Worm (Caenorhabditis elegans) whole organism, L3 larva: ENCODE results near the gene mca-2.
A peak's percentile ranks its signal among the peaks of the same experiment; 100 is the strongest.

ENCODE experiments used
- aly-2 ChIP-seq: fragments of 150-350 bp; optimal IDR thresholded peaks from 2 replicates; lab custom pipeline; 2014; ENCODE audit warnings: missing biosample characterization, missing genetic modification characterization
- ama-1 ChIP-seq: fragments of 150-350 bp; optimal IDR thresholded peaks from 2 replicates; lab custom pipeline; 2018
- ceh-16 ChIP-seq: sonication (generic microtip); optimal IDR thresholded peaks from 2 replicates; lab custom pipeline; 2017; ENCODE audit warnings: missing biosample characterization, missing genetic modification characterization
- ceh-28 ChIP-seq: fragments of 150-350 bp; optimal IDR thresholded peaks from 2 replicates; lab custom pipeline; 2014; ENCODE audit warnings: missing biosample characterization, missing genetic modification reagents, missing genetic modification characterization
- daf-12 ChIP-seq: fragments of 150-350 bp; optimal IDR thresholded peaks from 2 replicates; lab custom pipeline; 2014; ENCODE audit warnings: missing biosample characterization, missing genetic modification reagents, missing genetic modification characterization
- egl-27 ChIP-seq: sonication (generic microtip); optimal IDR thresholded peaks from 4 replicates; lab custom pipeline; 2017; ENCODE audit warnings: missing biosample characterization, missing genetic modification reagents, missing genetic modification characterization
- egl-5 ChIP-seq: fragments of 150-350 bp; optimal IDR thresholded peaks from 2 replicates; lab custom pipeline; 2017; ENCODE audit warnings: missing biosample characterization, missing genetic modification reagents, missing genetic modification characterization, inconsistent platforms
- elt-1 ChIP-seq: fragments of 150-350 bp; optimal IDR thresholded peaks from 2 replicates; lab custom pipeline; 2014; ENCODE audit warnings: missing biosample characterization, missing genetic modification characterization
- elt-2 ChIP-seq: sonication (generic microtip); optimal IDR thresholded peaks from 2 replicates; lab custom pipeline; 2016; ENCODE audit warnings: missing genetic modification reagents, mild to moderate bottlenecking, missing genetic modification characterization, missing compliant biosample characterization
- elt-3 ChIP-seq, 3 experiments: fragments of 150-350 bp in 1 of 3; sonication (generic microtip) in 2 of 3; optimal IDR thresholded peaks; 2 replicates in 2 of 3; 4 replicates in 1 of 3; lab custom pipeline; 2014 to 2017; ENCODE audit warnings: missing biosample characterization in 3 of 3, missing genetic modification characterization in 3 of 3
- eor-1 ChIP-seq, 2 experiments: fragments of 150-350 bp; optimal IDR thresholded peaks; 2 replicates each; lab custom pipeline; 2014 to 2018; ENCODE audit warnings: missing biosample characterization in 2 of 2, missing genetic modification characterization in 2 of 2
- fkh-10 ChIP-seq: sonication (generic microtip); optimal IDR thresholded peaks from 2 replicates; lab custom pipeline; 2017; ENCODE audit warnings: missing biosample characterization, missing genetic modification reagents, missing genetic modification characterization
- fos-1 ChIP-seq: fragments of 150-350 bp; optimal IDR thresholded peaks from 2 replicates; lab custom pipeline; 2014; ENCODE audit warnings: missing biosample characterization, missing genetic modification characterization
- hmg-11 ChIP-seq: sonication (generic microtip); optimal IDR thresholded peaks from 2 replicates; lab custom pipeline; 2016; ENCODE audit warnings: missing genetic modification characterization, missing compliant biosample characterization
- jun-1 ChIP-seq: fragments of 150-350 bp; optimal IDR thresholded peaks from 2 replicates; lab custom pipeline; 2014; ENCODE audit warnings: missing biosample characterization, missing genetic modification reagents, missing genetic modification characterization
- lin-15B ChIP-seq: fragments of 150-350 bp; optimal IDR thresholded peaks from 2 replicates; lab custom pipeline; 2014; ENCODE audit warnings: missing biosample characterization, missing genetic modification characterization
- lin-39 ChIP-seq: fragments of 150-350 bp; optimal IDR thresholded peaks from 2 replicates; lab custom pipeline; 2018; ENCODE audit warnings: missing biosample characterization, missing genetic modification reagents, missing genetic modification characterization
- lsy-12 ChIP-seq: sonication (generic microtip); optimal IDR thresholded peaks from 2 replicates; lab custom pipeline; 2016; ENCODE audit warnings: mild to moderate bottlenecking, missing genetic modification characterization, missing compliant biosample characterization
- mdl-1 ChIP-seq: fragments of 150-350 bp; optimal IDR thresholded peaks from 2 replicates; lab custom pipeline; 2014; ENCODE audit warnings: missing biosample characterization, missing genetic modification characterization
- mml-1 ChIP-seq: fragments of 150-350 bp; sonication (generic microtip); optimal IDR thresholded peaks from 3 replicates; lab custom pipeline; 2014; ENCODE audit warnings: missing biosample characterization, missing genetic modification characterization
- nfya-1 ChIP-seq: sonication (generic microtip); optimal IDR thresholded peaks from 2 replicates; lab custom pipeline; 2017; ENCODE audit warnings: missing genetic modification characterization, mild to moderate bottlenecking, missing compliant biosample characterization, antibody characterized with exemption, moderate library complexity; ENCODE audit not compliant: insufficient read depth
- nhr-11 ChIP-seq: fragments of 150-350 bp; optimal IDR thresholded peaks from 2 replicates; lab custom pipeline; 2014; ENCODE audit warnings: missing biosample characterization, missing genetic modification characterization
- nhr-12 ChIP-seq: fragments of 150-350 bp; optimal IDR thresholded peaks from 2 replicates; lab custom pipeline; 2014; ENCODE audit warnings: missing biosample characterization, missing genetic modification characterization
- nhr-23 ChIP-seq: fragments of 150-350 bp; optimal IDR thresholded peaks from 2 replicates; lab custom pipeline; 2014; ENCODE audit warnings: missing biosample characterization, missing genetic modification reagents, missing genetic modification characterization
- nhr-237 ChIP-seq: fragments of 150-350 bp; optimal IDR thresholded peaks from 2 replicates; lab custom pipeline; 2014; ENCODE audit warnings: missing biosample characterization, missing genetic modification characterization
- nhr-28 ChIP-seq: fragments of 150-350 bp; optimal IDR thresholded peaks from 2 replicates; lab custom pipeline; 2014; ENCODE audit warnings: missing biosample characterization, missing genetic modification characterization
- nhr-67 ChIP-seq: fragments of 150-350 bp; optimal IDR thresholded peaks from 2 replicates; lab custom pipeline; 2014; ENCODE audit warnings: missing biosample characterization, missing genetic modification characterization
- nhr-76 ChIP-seq: fragments of 150-350 bp; sonication (generic microtip); optimal IDR thresholded peaks from 5 replicates; lab custom pipeline; 2014; ENCODE audit warnings: missing biosample characterization, missing genetic modification characterization
- pha-4 ChIP-seq: fragments of 150-350 bp; optimal IDR thresholded peaks from 2 replicates; lab custom pipeline; 2014; ENCODE audit warnings: missing biosample characterization, missing genetic modification reagents, missing genetic modification characterization
- pqm-1 ChIP-seq: fragments of 150-350 bp; optimal IDR thresholded peaks from 2 replicates; lab custom pipeline; 2017; ENCODE audit warnings: missing biosample characterization, missing genetic modification characterization, inconsistent platforms
- sea-2 ChIP-seq: fragments of 150-350 bp; sonication (generic microtip); optimal IDR thresholded peaks from 4 replicates; lab custom pipeline; 2014; ENCODE audit warnings: missing biosample characterization, missing genetic modification reagents, missing genetic modification characterization
- skn-1 ChIP-seq: fragments of 150-350 bp; optimal IDR thresholded peaks from 2 replicates; lab custom pipeline; 2014; ENCODE audit warnings: missing biosample characterization, missing genetic modification characterization
- tbx-2 ChIP-seq: sonication (generic microtip); optimal IDR thresholded peaks from 2 replicates; lab custom pipeline; 2016; ENCODE audit warnings: mild to moderate bottlenecking, missing genetic modification characterization, missing compliant biosample characterization
- unc-62 ChIP-seq: fragments of 150-350 bp; sonication (generic microtip); optimal IDR thresholded peaks from 4 replicates; lab custom pipeline; 2014; ENCODE audit warnings: missing biosample characterization, missing genetic modification reagents, missing genetic modification characterization
- ztf-11 ChIP-seq: fragments of 150-350 bp; optimal IDR thresholded peaks from 2 replicates; lab custom pipeline; 2014; ENCODE audit warnings: missing biosample characterization, missing genetic modification characterization
- ztf-4 ChIP-seq: fragments of 150-350 bp; optimal IDR thresholded peaks from 2 replicates; lab custom pipeline; 2014; ENCODE audit warnings: missing biosample characterization, missing genetic modification characterization

mca-2 gene

DNA sequence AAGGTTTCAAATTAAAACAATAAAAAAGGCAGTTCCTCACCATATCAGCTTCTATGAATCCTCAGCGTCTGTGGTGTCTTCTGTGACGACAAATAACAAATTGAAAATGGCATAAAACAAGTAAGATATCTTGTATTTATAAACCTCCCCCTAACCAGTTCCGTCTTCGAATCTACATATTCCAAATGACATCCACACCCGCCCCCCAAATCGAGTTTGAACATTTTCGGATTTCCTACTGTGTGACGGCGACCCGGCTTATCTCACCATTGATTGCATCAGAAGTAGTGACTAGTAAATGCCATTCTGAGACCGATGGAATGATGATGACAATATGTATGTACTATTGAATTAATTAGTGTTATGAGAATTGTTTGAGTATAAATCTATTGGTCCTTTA, 44.9 kb downstream of the mca-2 start, which contains the start of gene grl-20:
Gene grl-20 (minus strand): TSS at position 101 of the 400 bp plus-strand sequence.
- no peak for TF ChIP-seq sea-2 (GFP tag; lab: Kevin White, UChicago)
- no peak for TF ChIP-seq lsy-12
- no peak for TF ChIP-seq eor-1 (tag; optimal IDR thresholded peaks at IDR 0.05; lab: Kevin White, UChicago)
- TF ChIP-seq hmg-11 (tag; lab: Kevin White, UChicago): no peak
- TF ChIP-seq fkh-10 (GFP tag; lab: Kevin White, UChicago): no peak
- no peak for TF ChIP-seq fos-1 (tag; lab: Kevin White, UChicago)
- TF ChIP-seq daf-12: no peak
- no peak for TF ChIP-seq ama-1 (lab: Kevin White, UChicago)
- no peak for TF ChIP-seq ceh-28 (tag; lab: Kevin White, UChicago)
- no peak for TF ChIP-seq nhr-237 (tag; lab: Kevin White, UChicago)
- TF ChIP-seq nhr-67 (tag; lab: Kevin White, UChicago): no peak
- TF ChIP-seq mml-1 (tag; lab: Kevin White, UChicago): no peak
- TF ChIP-seq, all 47 proteins: peak for 0

DNA sequence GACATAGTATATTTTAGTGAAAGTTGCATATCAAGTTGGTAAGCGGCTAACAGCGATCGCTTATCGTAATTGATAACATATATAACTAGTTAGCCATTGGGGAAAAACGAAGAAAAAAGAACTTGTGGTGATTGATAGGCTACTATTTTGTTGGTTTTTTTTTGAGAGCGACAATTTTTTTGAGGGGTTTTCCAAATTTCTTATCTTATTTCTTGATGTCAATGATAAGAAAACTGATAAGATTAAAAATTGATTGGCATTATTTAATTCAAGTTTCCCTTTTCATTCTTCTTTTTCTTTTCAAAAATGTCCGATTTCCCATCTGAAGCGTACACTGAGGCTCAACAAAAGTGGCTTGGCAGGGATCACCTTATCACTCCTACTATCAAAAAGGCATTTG, 46.9 kb downstream of the mca-2 start, which contains the start of gene prmt-6:
Gene prmt-6 (plus strand): TSS at position 252 of the 400 bp plus-strand sequence.
- TF ChIP-seq pqm-1 (tag; lab: Kevin White, UChicago) (peak; percentile 17), elt-2 (tag; lab: Kevin White, UChicago) (peak; percentile 81), elt-3 (tag; optimal IDR thresholded peaks at IDR 0.05; lab: Kevin White, UChicago) (peak in 1 of 3 experiments; percentile 26), lin-15B (tag; lab: Kevin White, UChicago) (no peak)
- TF ChIP-seq, all 47 proteins: peak for 3

- TF ChIP-seq ceh-28 (tag; lab: Kevin White, UChicago): peak; percentile 52
- TF ChIP-seq elt-2 (tag; lab: Kevin White, UChicago): no peak
- no peak for TF ChIP-seq pha-4
- TF ChIP-seq egl-5 (tag; lab: Kevin White, UChicago): no peak
- no peak for TF ChIP-seq lsy-12
These were observed 49.7 kb downstream of the mca-2 start, which contains the start of gene C23H5.12 for ce11 chrIV:2133431-2133940. C23H5.12 (plus strand) TSS chrIV:2133481.

DNA sequence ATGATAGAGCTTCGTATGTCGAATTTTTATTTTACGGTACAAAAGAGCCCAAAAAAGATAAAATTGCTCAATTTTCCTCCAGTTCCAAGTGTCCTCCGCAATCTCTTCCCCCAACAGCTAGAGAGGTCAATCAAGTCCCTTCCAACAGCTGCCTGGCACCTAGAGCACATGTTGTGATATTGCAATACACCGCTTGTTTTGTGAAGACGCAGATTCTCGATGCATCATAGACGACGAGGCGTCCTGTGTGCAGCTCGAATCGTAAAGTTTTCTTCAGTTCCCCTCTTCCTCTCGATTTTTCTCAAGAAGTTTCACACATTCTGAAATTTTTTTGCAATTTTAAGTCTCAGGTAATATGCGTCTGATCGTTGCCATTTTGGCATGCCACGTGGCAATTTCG, 52.8 kb downstream of the mca-2 start, which contains the start of gene test-1:
Gene test-1 (plus strand): TSS at position 345 of the 400 bp plus-strand sequence.
- TF ChIP-seq nhr-28 (tag; lab: Kevin White, UChicago): no peak
- no peak for TF ChIP-seq ceh-28 (tag; lab: Kevin White, UChicago)
- TF ChIP-seq lsy-12: no peak
- TF ChIP-seq ama-1 (lab: Kevin White, UChicago): no peak
- no peak for TF ChIP-seq fos-1 (tag; lab: Kevin White, UChicago)
- TF ChIP-seq mml-1 (tag; lab: Kevin White, UChicago): no peak
- no peak for TF ChIP-seq pqm-1 (tag; lab: Kevin White, UChicago)
- no peak for TF ChIP-seq ztf-4
- TF ChIP-seq fkh-10 (GFP tag; lab: Kevin White, UChicago): no peak
- TF ChIP-seq sea-2 (GFP tag; lab: Kevin White, UChicago): no peak
- no peak for TF ChIP-seq daf-12

DNA sequence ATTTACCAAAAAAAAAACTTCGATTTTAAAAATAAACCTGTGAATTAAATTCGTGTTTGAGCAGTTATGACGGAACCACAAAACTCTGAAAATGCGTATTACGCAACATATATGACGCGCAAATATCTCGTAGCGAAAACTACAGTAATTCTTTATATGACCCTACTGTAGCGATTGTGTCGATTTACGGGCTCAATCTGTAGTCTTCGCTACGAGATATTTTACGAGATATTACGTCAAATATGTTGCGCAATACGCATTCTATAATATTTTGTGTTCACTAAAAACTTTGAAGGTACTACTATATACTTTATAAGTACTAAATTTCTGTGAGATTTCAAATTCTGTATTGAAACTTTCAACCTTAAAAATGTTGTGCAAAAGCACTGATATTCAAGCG, 53.6 kb downstream of the mca-2 start:
- TF ChIP-seq daf-12 (no peak), elt-3 (tag; optimal IDR thresholded peaks at IDR 0.05; lab: Kevin White, UChicago) (no peak), elt-2 (tag; lab: Kevin White, UChicago) (no peak), skn-1 (tag; lab: Kevin White, UChicago) (no peak), tbx-2 (tag; lab: Kevin White, UChicago) (no peak), sea-2 (GFP tag; lab: Kevin White, UChicago) (no peak), aly-2 (tag; lab: Kevin White, UChicago) (no peak), nhr-237 (tag; lab: Kevin White, UChicago) (no peak), elt-1 (tag; lab: Kevin White, UChicago) (no peak), egl-27 (tag; lab: Kevin White, UChicago) (no peak), nhr-11 (tag; lab: Kevin White, UChicago) (no peak), nhr-23 (tag; lab: Kevin White, UChicago) (no peak), nhr-28 (tag; lab: Kevin White, UChicago) (no peak), pha-4 (no peak)

- TF ChIP-seq fkh-10 (GFP tag; lab: Kevin White, UChicago): no peak
- no peak for TF ChIP-seq pqm-1 (tag; lab: Kevin White, UChicago)
- no peak for TF ChIP-seq elt-3 (tag; optimal IDR thresholded peaks at IDR 0.05; lab: Kevin White, UChicago)
- TF ChIP-seq nhr-12 (tag; lab: Kevin White, UChicago): no peak
- no peak for TF ChIP-seq nhr-76 (tag; lab: Kevin White, UChicago)
- no peak for TF ChIP-seq nhr-11 (tag; lab: Kevin White, UChicago)
- no peak for TF ChIP-seq nfya-1 (tag; lab: Kevin White, UChicago)
- TF ChIP-seq ztf-11 (tag; lab: Kevin White, UChicago): no peak
- no peak for TF ChIP-seq mdl-1 (tag; lab: Kevin White, UChicago)
- no peak for TF ChIP-seq skn-1 (tag; lab: Kevin White, UChicago)
- TF ChIP-seq sea-2 (GFP tag; lab: Kevin White, UChicago): no peak
- TF ChIP-seq egl-27 (tag; lab: Kevin White, UChicago): no peak
- TF ChIP-seq eor-1 (tag; optimal IDR thresholded peaks at IDR 0.05; lab: Kevin White, UChicago): no peak
- no peak for TF ChIP-seq elt-2 (tag; lab: Kevin White, UChicago)
- TF ChIP-seq unc-62: no peak
- no peak for TF ChIP-seq ceh-16
- TF ChIP-seq aly-2 (tag; lab: Kevin White, UChicago): no peak
- TF ChIP-seq pha-4: no peak
- TF ChIP-seq lin-39: no peak
- TF ChIP-seq jun-1 (tag; lab: Kevin White, UChicago): no peak
These were observed 56.7 kb downstream of the mca-2 start, which contains the start of gene C54E4.12 for ce11 chrIV:2140543-2140942. C54E4.12 (minus strand) TSS chrIV:2140643.
